Worm (Caenorhabditis elegans): ENCODE results near the gene F17C11.11.

DNA sequence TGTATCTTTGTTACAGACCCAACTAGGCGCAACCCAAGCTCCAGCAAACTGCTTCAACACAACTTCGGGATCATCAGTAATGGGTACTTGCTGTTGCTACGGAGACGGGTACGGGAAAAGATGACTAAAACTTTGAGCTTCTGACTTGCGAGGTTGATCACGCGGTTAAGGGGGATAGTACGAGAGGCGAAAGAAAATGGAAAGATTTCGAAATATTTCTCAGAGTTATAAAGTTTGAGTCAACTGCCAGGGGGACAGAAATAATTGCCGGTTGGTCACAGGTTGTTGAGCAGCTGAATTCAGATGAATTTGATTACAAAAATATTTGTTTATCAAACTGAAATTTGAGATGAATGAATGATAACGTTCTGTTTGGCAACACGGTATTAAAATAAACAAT lies 13.0 kb downstream of the F17C11.11 start:
- TF ChIP-seq unc-62 (GFP tag; optimal IDR thresholded peaks at IDR 0.05) (no peak), skn-1 (tag; optimal IDR thresholded peaks at IDR 0.05) (peak; percentile 53), sox-4 (tag; optimal IDR thresholded peaks at IDR 0.05) (no peak), blmp-1 (tag; optimal IDR thresholded peaks at IDR 0.05) (no peak)
